Worm (Caenorhabditis elegans): ENCODE results near the gene his-35.

The his-35 gene

ce11 chrV:9550313-9550712, 5.2 kb upstream of the his-35 start, which contains the start of gene ehbp-1:
Gene ehbp-1 (plus strand): TSS chrV:9550644.
- TF ChIP-seq ceh-100 (GFP tag; IDR thresholded peaks at IDR 0.05) (no peak), akir-1 (GFP tag; optimal IDR thresholded peaks at IDR 0.05) (no peak), hlh-26 (GFP tag; conservative IDR thresholded peaks at IDR 0.05) (no peak), D2030.7 (GFP tag; IDR thresholded peaks at IDR 0.05) (no peak), madf-3 (GFP tag; IDR thresholded peaks at IDR 0.05) (no peak), nhr-27 (tag; optimal IDR thresholded peaks at IDR 0.05) (no peak), unc-62 (GFP tag; optimal IDR thresholded peaks at IDR 0.05) (no peak), tbx-9 (tag; optimal IDR thresholded peaks at IDR 0.05; ENCODE audit: borderline replicate concordance) (no peak), mes-4 (tag; optimal IDR thresholded peaks at IDR 0.05) (no peak), F33H1.4 (GFP tag; IDR thresholded peaks at IDR 0.05) (no peak), pbrm-1 (GFP tag; IDR thresholded peaks at IDR 0.05) (0 out of 2 replicates have a peak, but pooled peaks have one; percentile 27), Y95B8A.8 (GFP tag; IDR thresholded peaks at IDR 0.05) (no peak), hmg-1.2 (GFP tag; IDR thresholded peaks at IDR 0.05) (0 out of 2 replicates have a peak, but pooled peaks have one; percentile 6), zim-3 (tag; optimal IDR thresholded peaks at IDR 0.05) (no peak)

- TF ChIP-seq rec-8 (tag; optimal IDR thresholded peaks at IDR 0.05) (peak in 1 of 2 experiments; percentile 51), F55B11.4 (tag; optimal IDR thresholded peaks at IDR 0.05; ENCODE audit: borderline replicate concordance, insufficient read depth) (no peak), bed-1 (GFP tag; IDR thresholded peaks at IDR 0.05) (no peak), lin-40 (tag; optimal IDR thresholded peaks at IDR 0.05) (peak; percentile 28), Y53G8AR.9 (GFP tag; conservative IDR thresholded peaks at IDR 0.05) (peak; percentile 68; the same call in 1 of the 2 replicates), hsf-1 (GFP tag; IDR thresholded peaks at IDR 0.05) (peak; percentile 75; the same call in 1 of the 2 replicates), ztf-22 (GFP tag; optimal IDR thresholded peaks at IDR 0.05) (no peak), cebp-2 (GFP tag; IDR thresholded peaks at IDR 0.05) (no peak), ztf-3 (GFP tag; optimal IDR thresholded peaks at IDR 0.05) (no peak), C06A6.2 (GFP tag; conservative IDR thresholded peaks at IDR 0.05) (no peak), madf-8 (GFP tag; conservative IDR thresholded peaks at IDR 0.05) (peak; percentile 91), athp-1 (tag; optimal IDR thresholded peaks at IDR 0.05) (peak; percentile 88), F22D6.2 (tag; optimal IDR thresholded peaks at IDR 0.05) (no peak), ceh-58 (GFP tag; IDR thresholded peaks at IDR 0.05) (no peak), mcd-1 (GFP tag; IDR thresholded peaks at IDR 0.05) (peak; percentile 95), him-1 (tag; optimal IDR thresholded peaks at IDR 0.05) (peak; percentile 60), aptf-2 (GFP tag; conservative IDR thresholded peaks at IDR 0.05) (0 out of 2 replicates have a peak, but pooled peaks have one; percentile 39), ceh-100 (GFP tag; IDR thresholded peaks at IDR 0.05) (peak; percentile 76), madf-3 (GFP tag; IDR thresholded peaks at IDR 0.05) (peak; percentile 91), rpc-1 (optimal IDR thresholded peaks at IDR 0.05) (no peak), rpc-1 (tag; optimal IDR thresholded peaks at IDR 0.05) (no peak), F37B4.10 (GFP tag; IDR thresholded peaks at IDR 0.05) (no peak), hlh-12 (tag; optimal IDR thresholded peaks at IDR 0.05) (no peak), B0261.1 (tag; optimal IDR thresholded peaks at IDR 0.05) (no peak), Y79H2A.3 (GFP tag; conservative IDR thresholded peaks at IDR 0.05) (peak; percentile 77; the same call in 1 of the 2 replicates), dpff-1 (tag; optimal IDR thresholded peaks at IDR 0.05) (no peak), hmg-20 (GFP tag; IDR thresholded peaks at IDR 0.05) (no peak), K11D2.4 (GFP tag; IDR thresholded peaks at IDR 0.05) (no peak), T26A5.8 (tag; optimal IDR thresholded peaks at IDR 0.05) (no peak), efl-1 (GFP tag; optimal IDR thresholded peaks at IDR 0.05) (peak; percentile 88), K12H6.12 (tag; optimal IDR thresholded peaks at IDR 0.05) (no peak), nhr-120 (GFP tag; IDR thresholded peaks at IDR 0.05) (no peak), mel-28 (tag; optimal IDR thresholded peaks at IDR 0.05; ENCODE audit: borderline replicate concordance) (no peak), lin-35 (GFP tag; optimal IDR thresholded peaks at IDR 0.05) (peak in 1 of 3 experiments; percentile 8), ztf-25 (GFP tag; IDR thresholded peaks at IDR 0.05) (0 out of 2 replicates have a peak, but pooled peaks have one; percentile 75), atf-7 (tag; optimal IDR thresholded peaks at IDR 0.05) (no peak), chd-7 (tag; optimal IDR thresholded peaks at IDR 0.05) (no peak)
These were observed 4.4 kb upstream of the his-35 start, which contains the start of gene nstp-10 for ce11 chrV:9549459-9549858. Gene nstp-10 (minus strand): TSS chrV:9549836.

Measured in whole organism, young adult.